Fruit fly (Drosophila melanogaster): ENCODE results near the gene CG34251.

CG34251 gene

DNA sequence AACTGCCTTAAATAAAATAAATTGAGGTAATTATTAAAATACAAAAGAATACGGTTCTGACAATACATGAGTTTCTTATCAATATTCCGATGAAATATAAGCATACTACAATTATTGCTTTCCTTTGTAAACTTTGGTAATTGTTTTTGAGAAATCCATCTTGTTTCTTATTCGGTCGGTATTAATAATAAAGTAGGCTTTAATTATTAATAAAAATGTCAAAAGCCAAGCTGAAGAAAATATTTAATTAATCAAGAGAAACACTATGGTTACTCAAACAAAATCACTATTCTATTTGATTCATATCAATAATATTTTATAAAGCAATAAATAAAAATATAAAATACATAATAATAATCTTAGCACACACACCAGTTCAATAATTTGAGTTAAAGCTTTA is 24.8 kb upstream of the CG34251 start, which contains the start of gene CG43085:
Gene CG43085, minus strand, starts transcription at position 101 of the 400 bp plus-strand sequence.
- TF ChIP-seq kay (GFP tag; ENCODE audit: borderline replicate concordance) (peak; percentile 42), ovo (GFP tag; optimal IDR thresholded peaks at IDR 0.05) (no peak), CG7045 (GFP tag; optimal IDR thresholded peaks at IDR 0.05) (no peak)

- no peak for TF ChIP-seq CG14711 (tag; optimal IDR thresholded peaks at IDR 0.05)
- no peak for TF ChIP-seq pad (GFP tag; optimal IDR thresholded peaks at IDR 0.05)
- no peak for TF ChIP-seq toe (GFP tag; optimal IDR thresholded peaks at IDR 0.05)
- peak; percentile 76 for TF ChIP-seq kay (GFP tag; ENCODE audit: borderline replicate concordance)
These were observed 23.9 kb upstream of the CG34251 start for dm6 chr3L:17647543-17647942.

- TF ChIP-seq bab1 (GFP tag; optimal IDR thresholded peaks at IDR 0.05) (no peak), pad (GFP tag; optimal IDR thresholded peaks at IDR 0.05) (no peak), CG7045 (GFP tag; optimal IDR thresholded peaks at IDR 0.05) (no peak), Crg-1 (GFP tag; optimal IDR thresholded peaks at IDR 0.05) (peak; percentile 3), CG5204 (GFP tag; optimal IDR thresholded peaks at IDR 0.05) (no peak), CG33017 (tag; optimal IDR thresholded peaks at IDR 0.05) (no peak), Hr96 (GFP tag; optimal IDR thresholded peaks at IDR 0.05) (no peak), tj (GFP tag; optimal IDR thresholded peaks at IDR 0.05) (no peak), Mnt (GFP tag; optimal IDR thresholded peaks at IDR 0.05) (no peak), CG12768 (GFP tag; optimal IDR thresholded peaks at IDR 0.05) (peak; percentile 14), toe (GFP tag; optimal IDR thresholded peaks at IDR 0.05) (no peak), cnc (optimal IDR thresholded peaks at IDR 0.05) (no peak), CG1620 (GFP tag; optimal IDR thresholded peaks at IDR 0.05) (no peak), CG11617 (GFP tag; optimal IDR thresholded peaks at IDR 0.05) (no peak), CG14711 (tag; optimal IDR thresholded peaks at IDR 0.05) (peak; percentile 27), CG7101 (tag; optimal IDR thresholded peaks at IDR 0.05) (peak; percentile 11), cic (GFP tag; optimal IDR thresholded peaks at IDR 0.05) (no peak), Clk (GFP tag; optimal IDR thresholded peaks at IDR 0.05) (no peak), ovo (GFP tag; optimal IDR thresholded peaks at IDR 0.05) (peak; percentile 34), kay (GFP tag; ENCODE audit: borderline replicate concordance) (peak; percentile 96)
These were observed 19.4 kb upstream of the CG34251 start for dm6 chr3L:17651717-17652651.

DNA sequence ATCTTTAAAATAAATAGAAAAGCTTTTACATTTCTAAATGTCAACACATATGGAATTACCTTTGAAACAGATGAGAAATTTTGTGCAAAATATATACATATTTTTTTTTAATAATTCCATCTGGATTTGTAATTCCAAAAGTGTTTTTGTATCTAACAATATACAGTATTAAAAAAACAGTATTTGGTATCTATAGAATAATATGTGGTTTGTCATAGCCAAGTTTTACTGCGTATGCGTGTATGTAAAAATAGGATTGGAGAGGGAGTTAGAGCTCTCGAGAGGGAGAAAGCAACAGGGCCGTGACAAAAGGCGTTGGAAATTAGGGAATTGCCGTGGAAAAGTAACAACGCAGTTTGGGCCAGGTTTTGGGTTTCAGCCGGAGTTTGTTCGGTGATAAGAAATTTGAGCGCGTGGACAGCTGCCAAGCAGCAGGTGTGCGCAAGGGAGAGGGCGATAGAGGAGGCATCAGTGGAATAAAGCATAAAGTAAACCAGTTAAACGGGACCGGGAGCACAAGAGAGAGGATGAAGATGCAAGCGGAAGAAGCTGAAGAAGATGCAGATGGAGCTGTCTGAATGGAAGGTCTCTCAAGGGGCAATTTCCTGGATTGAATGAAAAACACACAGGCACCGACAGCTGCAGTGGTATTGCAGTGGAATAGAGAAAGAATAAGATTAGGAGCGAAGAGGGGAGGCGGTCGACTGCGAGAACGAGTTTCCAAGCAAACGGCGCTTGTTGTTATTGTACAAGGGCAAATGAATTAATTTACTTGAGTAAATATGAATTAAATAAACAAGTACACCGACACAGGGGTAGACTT is 18.3 kb upstream of the CG34251 start:
- peak; percentile 82 for TF ChIP-seq CG7045 (GFP tag; optimal IDR thresholded peaks at IDR 0.05)
- peak; percentile 90 for TF ChIP-seq Clk (GFP tag; optimal IDR thresholded peaks at IDR 0.05)
- TF ChIP-seq cnc (optimal IDR thresholded peaks at IDR 0.05), result no peak
- TF ChIP-seq kay (GFP tag; ENCODE audit: borderline replicate concordance), result peak; percentile 91
- TF ChIP-seq Crg-1 (GFP tag; optimal IDR thresholded peaks at IDR 0.05), result peak; percentile 68
- no peak for TF ChIP-seq bab1 (GFP tag; optimal IDR thresholded peaks at IDR 0.05)
- peak; percentile 96 for TF ChIP-seq pad (GFP tag; optimal IDR thresholded peaks at IDR 0.05)
- peak; percentile 44 for TF ChIP-seq toe (GFP tag; optimal IDR thresholded peaks at IDR 0.05)
- TF ChIP-seq CG7101 (tag; optimal IDR thresholded peaks at IDR 0.05), result peak; percentile 82
- peak; percentile 31 for TF ChIP-seq CG1620 (GFP tag; optimal IDR thresholded peaks at IDR 0.05)
- peak; percentile 58 for TF ChIP-seq CG14711 (tag; optimal IDR thresholded peaks at IDR 0.05)
- no peak for TF ChIP-seq CG11617 (GFP tag; optimal IDR thresholded peaks at IDR 0.05)
- peak; percentile 58 for TF ChIP-seq Mnt (GFP tag; optimal IDR thresholded peaks at IDR 0.05)
- peak; percentile 93 for TF ChIP-seq CG12768 (GFP tag; optimal IDR thresholded peaks at IDR 0.05)
- TF ChIP-seq ovo (GFP tag; optimal IDR thresholded peaks at IDR 0.05), result peak; percentile 79
- TF ChIP-seq Hr96 (GFP tag; optimal IDR thresholded peaks at IDR 0.05), result no peak
- no peak for TF ChIP-seq CG5204 (GFP tag; optimal IDR thresholded peaks at IDR 0.05)
- TF ChIP-seq cic (GFP tag; optimal IDR thresholded peaks at IDR 0.05), result peak; percentile 97
- peak; percentile 69 for TF ChIP-seq CG33017 (tag; optimal IDR thresholded peaks at IDR 0.05)
- peak; percentile 17 for TF ChIP-seq tj (GFP tag; optimal IDR thresholded peaks at IDR 0.05)

dm6 chr3L:17653701-17654667 is 17.4 kb upstream of the CG34251 start, which contains the start of the genes Krn, Ndfip and CG7484:
TSS of gene Krn (minus strand) at chr3L:17654280.
TSS of gene Ndfip (minus strand) at chr3L:17654280.
TSS of gene CG7484 (plus strand) at chr3L:17654617.
- TF ChIP-seq toe (GFP tag; optimal IDR thresholded peaks at IDR 0.05) (peak; percentile 95), Clk (GFP tag; optimal IDR thresholded peaks at IDR 0.05) (peak; percentile 89), CG1620 (GFP tag; optimal IDR thresholded peaks at IDR 0.05) (peak; percentile 93), Mnt (GFP tag; optimal IDR thresholded peaks at IDR 0.05) (peak; percentile 67), cnc (optimal IDR thresholded peaks at IDR 0.05) (no peak), CG12768 (GFP tag; optimal IDR thresholded peaks at IDR 0.05) (peak; percentile 92), CG33017 (tag; optimal IDR thresholded peaks at IDR 0.05) (peak; percentile 91), kay (GFP tag; ENCODE audit: borderline replicate concordance) (peak; percentile 94), CG14711 (tag; optimal IDR thresholded peaks at IDR 0.05) (peak; percentile 88), bab1 (GFP tag; optimal IDR thresholded peaks at IDR 0.05) (peak; percentile 95), Hr96 (GFP tag; optimal IDR thresholded peaks at IDR 0.05) (peak; percentile 91), ovo (GFP tag; optimal IDR thresholded peaks at IDR 0.05) (peak; percentile 81), cic (GFP tag; optimal IDR thresholded peaks at IDR 0.05) (peak; percentile 52), Crg-1 (GFP tag; optimal IDR thresholded peaks at IDR 0.05) (peak; percentile 87), CG11617 (GFP tag; optimal IDR thresholded peaks at IDR 0.05) (peak; percentile 93), tj (GFP tag; optimal IDR thresholded peaks at IDR 0.05) (peak; percentile 69), CG5204 (GFP tag; optimal IDR thresholded peaks at IDR 0.05) (peak; percentile 92), pad (GFP tag; optimal IDR thresholded peaks at IDR 0.05) (peak; percentile 93), CG7101 (tag; optimal IDR thresholded peaks at IDR 0.05) (peak; percentile 95), CG7045 (GFP tag; optimal IDR thresholded peaks at IDR 0.05) (peak; percentile 89)
